Fruit fly (Drosophila melanogaster) whole organism, wandering third instar larva: Measurements from ENCODE around the gene Tpst.
A peak's percentile ranks its signal among the peaks of the same experiment; 100 is the strongest.

Source experiments
- CG32264 ChIP-seq: fragments of 200-800 bp; sonication (Bioruptor generic); optimal IDR thresholded peaks from 2 replicates; lab custom pipeline; 2016; ENCODE audit warnings: missing biosample characterization, missing genetic modification characterization
- CG9705 ChIP-seq: fragments of 200-800 bp; sonication (Bioruptor generic); optimal IDR thresholded peaks from 2 replicates; lab custom pipeline; 2018; ENCODE audit warnings: missing biosample characterization, mild to moderate bottlenecking, missing genetic modification characterization
- CrebA ChIP-seq: fragments of 200-800 bp; sonication (Bioruptor generic); optimal IDR thresholded peaks from 2 replicates; lab custom pipeline; 2016; ENCODE audit warnings: missing biosample characterization, mild to moderate bottlenecking, missing genetic modification characterization, borderline replicate concordance
- Dfd ChIP-seq: fragments of >200 bp; optimal IDR thresholded peaks from 2 replicates; lab custom pipeline; 2017; ENCODE audit warnings: missing biosample characterization, missing genetic modification characterization
- Dif ChIP-seq: fragments of 200-275, 200-300 bp; sonication (Bioruptor generic); optimal IDR thresholded peaks from 2 replicates; lab custom pipeline; 2018; ENCODE audit warnings: missing biosample characterization, missing genetic modification characterization; ENCODE audit not compliant: partially characterized antibody
- GATAd ChIP-seq: sonication (Bioruptor generic); optimal IDR thresholded peaks from 2 replicates; lab custom pipeline; 2016; ENCODE audit warnings: missing biosample characterization, missing genetic modification characterization
- Hnf4 ChIP-seq: fragments of 200-800 bp; sonication (Bioruptor generic); optimal IDR thresholded peaks from 2 replicates; lab custom pipeline; 2016; ENCODE audit warnings: missing biosample characterization, mild to moderate bottlenecking, missing genetic modification characterization
- Hr83 ChIP-seq: fragments of 200-300 bp; sonication (Bioruptor generic); optimal IDR thresholded peaks from 2 replicates; lab custom pipeline; 2016; ENCODE audit warnings: missing biosample characterization, mild to moderate bottlenecking, missing genetic modification characterization, moderate library complexity; ENCODE audit not compliant: poor library complexity, severe bottlenecking
- Mio ChIP-seq: sonication (Bioruptor generic); optimal IDR thresholded peaks from 2 replicates; lab custom pipeline; 2016; ENCODE audit warnings: missing biosample characterization, missing genetic modification characterization
- N ChIP-seq: fragments of >200 bp; optimal IDR thresholded peaks from 2 replicates; lab custom pipeline; 2018; ENCODE audit warnings: missing biosample characterization, missing external identifiers, missing genetic modification characterization
- Rel ChIP-seq, 2 experiments: fragments of 200-800 bp; sonication (Bioruptor generic) in 1 of 2; optimal IDR thresholded peaks; 2 replicates in 1 of 2; 3 replicates in 1 of 2; lab custom pipeline; 2016 to 2019; ENCODE audit warnings: mild to moderate bottlenecking in 2 of 2, missing biosample characterization in 2 of 2, missing genetic modification characterization in 2 of 2, moderate library complexity in 1 of 2
- Sp1 ChIP-seq: fragments of 200-800 bp; sonication (Bioruptor generic); optimal IDR thresholded peaks from 3 replicates; lab custom pipeline; 2019; ENCODE audit warnings: missing biosample characterization, mild to moderate bottlenecking, missing genetic modification characterization, moderate library complexity
- brk ChIP-seq: fragments of 200-800 bp; sonication (Bioruptor generic); optimal IDR thresholded peaks from 2 replicates; lab custom pipeline; 2016; ENCODE audit warnings: missing biosample characterization, mild to moderate bottlenecking, missing genetic modification characterization
- dl ChIP-seq, 2 experiments: fragments of 175-275, 200-275 bp in 1 of 2; fragments of 200-275 bp in 1 of 2; sonication (Bioruptor generic); optimal IDR thresholded peaks; lab custom pipeline; 2018; ENCODE audit warnings: mild to moderate bottlenecking in 2 of 2, missing biosample characterization in 2 of 2, missing genetic modification characterization in 2 of 2, moderate library complexity in 2 of 2; ENCODE audit not compliant: partially characterized antibody in 2 of 2, insufficient read depth in 1 of 2
- dmrt93B ChIP-seq: fragments of 200-800 bp; sonication (Bioruptor generic); optimal IDR thresholded peaks from 2 replicates; lab custom pipeline; 2018; ENCODE audit warnings: missing biosample characterization, mild to moderate bottlenecking, missing genetic modification characterization
- dsf ChIP-seq: sonication (Bioruptor generic); optimal IDR thresholded peaks from 2 replicates; lab custom pipeline; 2016; ENCODE audit warnings: missing biosample characterization, missing genetic modification characterization, borderline replicate concordance
- foxo ChIP-seq, 2 experiments: fragments of 200-800 bp; sonication (Bioruptor generic); optimal IDR thresholded peaks; 2 replicates in 1 of 2; 3 replicates in 1 of 2; lab custom pipeline; 2016 to 2017; ENCODE audit warnings: missing biosample characterization in 2 of 2, missing genetic modification characterization in 2 of 2
- fru ChIP-seq: fragments of 200-800 bp; sonication (Bioruptor generic); optimal IDR thresholded peaks from 3 replicates; lab custom pipeline; 2016; ENCODE audit warnings: missing biosample characterization, mild to moderate bottlenecking, missing genetic modification characterization
- h ChIP-seq: fragments of 200-800 bp; sonication (Bioruptor generic); optimal IDR thresholded peaks from 3 replicates; lab custom pipeline; 2016; ENCODE audit warnings: missing biosample characterization, mild to moderate bottlenecking, missing genetic modification characterization
- jim ChIP-seq: fragments of 175-275, 200-325 bp; sonication (Bioruptor generic); optimal IDR thresholded peaks from 2 replicates; lab custom pipeline; 2016; ENCODE audit warnings: missing biosample characterization, mild to moderate bottlenecking, missing genetic modification characterization
- lola ChIP-seq: fragments of >200 bp; optimal IDR thresholded peaks from 2 replicates; lab custom pipeline; 2017; ENCODE audit warnings: missing biosample characterization, missing genetic modification characterization
- pan ChIP-seq: fragments of >200 bp; optimal IDR thresholded peaks from 2 replicates; lab custom pipeline; 2017
- psq ChIP-seq: fragments of 200-800 bp; sonication (Bioruptor generic); optimal IDR thresholded peaks from 3 replicates; lab custom pipeline; 2017; ENCODE audit warnings: missing biosample characterization, mild to moderate bottlenecking, missing genetic modification characterization, moderate library complexity
- sage ChIP-seq: fragments of 200-800 bp; sonication (Bioruptor generic); optimal IDR thresholded peaks from 2 replicates; lab custom pipeline; 2016; ENCODE audit warnings: missing biosample characterization, mild to moderate bottlenecking, missing genetic modification characterization
- sv ChIP-seq: fragments of 200-800 bp; sonication (Bioruptor generic); optimal IDR thresholded peaks from 3 replicates; lab custom pipeline; 2016; ENCODE audit warnings: missing biosample characterization, missing genetic modification characterization
- tai ChIP-seq: sonication (Bioruptor generic); optimal IDR thresholded peaks from 2 replicates; lab custom pipeline; 2016; ENCODE audit warnings: missing biosample characterization, missing genetic modification characterization
- woc ChIP-seq: sonication (Bioruptor generic); optimal IDR thresholded peaks from 2 replicates; lab custom pipeline; 2016; ENCODE audit warnings: missing biosample characterization, mild to moderate bottlenecking, missing genetic modification characterization

The Tpst gene

dm6 chrX:13602071-13602858, 38.6 kb downstream of the Tpst start, which contains the start of gene up:
Gene up, minus strand, starts transcription at chrX:13602578.
- TF ChIP-seq woc (GFP tag; lab: Kevin White, UChicago) (no peak), dsf (GFP tag; lab: Kevin White, UChicago) (no peak)

- TF ChIP-seq Mio: no peak
- TF ChIP-seq Hr83: no peak
- no peak for TF ChIP-seq sv
Measured at dm6 chrX:13604499-13604898, 40.9 kb downstream of the Tpst start.

dm6 chrX:13605381-13605780, 41.8 kb downstream of the Tpst start, which contains the start of gene CG11178:
Gene CG11178, plus strand, starts transcription at chrX:13605681.
- TF ChIP-seq fru (GFP tag; lab: Kevin White, UChicago): no peak

- TF ChIP-seq Hnf4 (GFP tag; lab: Kevin White, UChicago) (no peak), N (GFP tag; lab: Kevin White, UChicago) (no peak), CG32264 (GFP tag; lab: Kevin White, UChicago) (no peak), h (GFP tag; lab: Kevin White, UChicago) (peak; percentile 25), sage (GFP tag; lab: Kevin White, UChicago) (no peak)
- TF ChIP-seq, all 38 proteins: peak for 1
Measured at dm6 chrX:13605942-13606491, 42.4 kb downstream of the Tpst start.

dm6 chrX:13611884-13612283, 48.3 kb downstream of the Tpst start, which contains the start of the genes Ndc80 and BthD:
Gene Ndc80, minus strand, starts transcription at chrX:13612062.
Gene BthD, plus strand, starts transcription at chrX:13612131.
- TF ChIP-seq dl (GFP tag; optimal IDR thresholded peaks at IDR 0.05; lab: Kevin White, UChicago; ENCODE audit: insufficient read depth in 1 of 2, partially characterized antibody in 2 of 2) (no peak), psq (GFP tag; lab: Kevin White, UChicago) (no peak), CG32264 (GFP tag; lab: Kevin White, UChicago) (no peak), pan (lab: Kevin White, UChicago) (no peak), CG9705 (GFP tag; lab: Kevin White, UChicago) (no peak), Mio (no peak), Rel (GFP tag; optimal IDR thresholded peaks at IDR 0.05; lab: Kevin White, UChicago) (no peak), Rel (tag; optimal IDR thresholded peaks at IDR 0.05; lab: Kevin White, UChicago) (no peak), Dfd (GFP tag; lab: Kevin White, UChicago) (no peak), GATAd (GFP tag; lab: Kevin White, UChicago) (no peak), Hr83 (no peak), tai (GFP tag; lab: Kevin White, UChicago) (no peak), Dif (no peak), dmrt93B (GFP tag; lab: Kevin White, UChicago) (no peak)

- TF ChIP-seq Sp1 (GFP tag; lab: Kevin White, UChicago) (peak; percentile 22), jim (GFP tag; lab: Kevin White, UChicago) (no peak), foxo (GFP tag; optimal IDR thresholded peaks at IDR 0.05; lab: Kevin White, UChicago) (no peak), lola (GFP tag; lab: Kevin White, UChicago) (no peak), Dif (peak; percentile 21), Mio (no peak), CrebA (GFP tag; lab: Kevin White, UChicago) (no peak), psq (GFP tag; lab: Kevin White, UChicago) (peak; percentile 81), brk (GFP tag; lab: Kevin White, UChicago) (no peak)
Measured at dm6 chrX:13615992-13616391, 52.4 kb downstream of the Tpst start.
